Fruit fly (Drosophila melanogaster): ENCODE results near the gene CG6441.

CG6441 gene

DNA sequence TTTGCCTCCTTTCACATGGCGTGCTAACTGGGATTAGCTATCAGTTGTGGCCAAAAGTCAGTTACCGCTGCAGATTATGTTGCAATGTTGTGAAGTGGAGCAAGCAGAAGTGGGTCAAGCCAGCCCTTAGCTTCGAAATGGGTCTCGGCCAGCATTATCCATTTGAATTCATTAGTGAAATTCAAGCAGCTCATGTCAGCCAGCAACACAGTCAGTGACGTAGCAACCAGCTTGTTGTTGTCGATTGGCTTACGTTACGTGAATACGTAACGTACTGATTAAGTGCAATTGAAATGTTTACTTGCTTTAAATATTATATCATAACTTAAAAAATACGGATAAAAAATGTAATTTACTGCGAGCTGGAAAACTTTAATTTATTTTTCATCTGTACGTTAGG lies 22.4 kb upstream of the CG6441 start:
- TF ChIP-seq Hr39 (GFP tag; optimal IDR thresholded peaks at IDR 0.05) (no peak), Eip93F (GFP tag; optimal IDR thresholded peaks at IDR 0.05) (no peak)

DNA sequence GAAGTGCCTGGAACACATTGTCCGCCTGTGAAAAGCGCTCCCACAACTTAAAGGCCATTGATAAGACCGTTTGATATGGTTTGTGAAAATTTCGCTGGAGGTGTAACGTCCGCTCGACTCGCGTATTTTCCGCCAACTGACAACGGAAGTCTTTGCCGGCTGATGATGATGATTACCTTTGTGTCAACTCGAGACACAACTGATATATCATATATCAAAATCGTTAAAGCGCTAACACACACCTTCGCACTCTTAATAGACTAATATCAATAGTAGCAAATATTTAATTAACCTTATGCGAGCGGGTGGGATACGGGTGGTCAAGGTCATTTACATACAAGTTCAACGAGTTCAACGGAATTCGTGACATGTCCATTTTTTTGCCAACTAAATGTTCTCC lies 20.4 kb upstream of the CG6441 start, which contains the start of gene Gr28a:
Gene Gr28a, minus strand, starts transcription at position 101 of the 400 bp plus-strand sequence.
- TF ChIP-seq eg (GFP tag; IDR thresholded peaks at IDR 0.05) (no peak), svp (GFP tag) (peak; percentile 11)

DNA sequence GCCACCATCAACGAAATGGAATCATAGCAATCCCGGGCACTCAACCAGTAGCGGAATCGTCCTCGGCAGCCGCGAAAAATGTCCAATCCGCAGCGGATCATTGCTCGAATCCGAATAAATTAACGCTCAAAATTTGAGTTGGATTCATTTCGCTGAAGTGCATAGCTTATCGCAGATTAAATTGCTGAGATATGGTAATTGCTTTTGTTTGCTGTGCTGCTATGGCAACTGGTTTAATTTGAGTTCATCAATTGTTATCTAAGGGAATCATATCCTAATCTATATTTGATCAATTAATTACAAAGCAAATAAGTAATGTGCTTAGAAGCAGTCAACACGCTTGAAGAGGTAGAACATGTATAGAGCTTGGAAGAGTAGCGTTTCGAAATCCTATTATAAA lies 12.4 kb upstream of the CG6441 start, which contains the start of gene Gr28b:
Gene Gr28b, minus strand, starts transcription at position 101 of the 400 bp plus-strand sequence.
- TF ChIP-seq pdm3 (GFP tag; optimal IDR thresholded peaks at IDR 0.05) = no peak
- TF ChIP-seq dac (GFP tag; optimal IDR thresholded peaks at IDR 0.05) = no peak

DNA sequence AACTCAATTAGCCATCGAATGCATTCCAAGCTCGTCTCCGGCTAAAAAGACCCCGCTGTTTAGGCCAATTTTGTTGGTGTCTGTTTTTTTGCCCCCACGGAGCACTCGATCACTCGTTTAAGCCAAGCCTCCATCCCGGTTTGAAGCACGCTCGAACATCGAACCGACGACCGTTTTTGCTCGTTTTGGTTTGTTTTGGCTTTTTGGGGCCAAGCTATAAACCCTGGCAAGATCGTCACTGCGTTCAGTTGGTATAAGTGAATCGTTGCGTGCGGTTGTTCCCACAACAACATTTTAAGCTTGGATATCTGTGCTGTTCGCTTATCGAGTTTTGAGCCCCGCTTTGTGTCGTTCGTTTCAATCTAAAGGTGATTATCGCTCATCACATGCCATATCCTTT lies 8.2 kb upstream of the CG6441 start, which contains the start of gene CG6055:
Gene CG6055, plus strand, starts transcription at position 240 of the 400 bp plus-strand sequence.
- TF ChIP-seq spab (GFP tag; optimal IDR thresholded peaks at IDR 0.05) (peak; percentile 25), CG3032 (tag; optimal IDR thresholded peaks at IDR 0.05) (no peak), CG3919 (GFP tag; optimal IDR thresholded peaks at IDR 0.05) (no peak), CG31627 (GFP tag; optimal IDR thresholded peaks at IDR 0.05) (no peak), dsx (GFP tag; optimal IDR thresholded peaks at IDR 0.05; ENCODE audit: poor library complexity, severe bottlenecking) (peak; percentile 63), svp (GFP tag) (no peak), Ets21C (GFP tag; optimal IDR thresholded peaks at IDR 0.05) (no peak), vri (GFP tag; optimal IDR thresholded peaks at IDR 0.05) (no peak), OdsH (GFP tag; optimal IDR thresholded peaks at IDR 0.05) (no peak), Gug (GFP tag; IDR thresholded peaks at IDR 0.05) (no peak), Hr4 (GFP tag; optimal IDR thresholded peaks at IDR 0.05) (no peak), dac (GFP tag; optimal IDR thresholded peaks at IDR 0.05) (no peak), acj6 (GFP tag; optimal IDR thresholded peaks at IDR 0.05) (no peak), eg (GFP tag; IDR thresholded peaks at IDR 0.05) (peak; percentile 49; the same call in 1 of the 3 replicates), CG6808 (GFP tag; optimal IDR thresholded peaks at IDR 0.05) (peak; percentile 66), Eip78C (GFP tag) (peak; percentile 61), ss (GFP tag; optimal IDR thresholded peaks at IDR 0.05) (peak; percentile 71 to 77), cyc (GFP tag; optimal IDR thresholded peaks at IDR 0.05) (no peak), CG34406 (GFP tag; optimal IDR thresholded peaks at IDR 0.05) (no peak), fd85E (GFP tag; optimal IDR thresholded peaks at IDR 0.05) (no peak), Hr38 (GFP tag; optimal IDR thresholded peaks at IDR 0.05) (no peak), Ets96B (tag; optimal IDR thresholded peaks at IDR 0.05) (no peak), fkh (GFP tag; optimal IDR thresholded peaks at IDR 0.05) (no peak), Sox102F (GFP tag; optimal IDR thresholded peaks at IDR 0.05) (no peak), Sox15 (GFP tag; optimal IDR thresholded peaks at IDR 0.05) (no peak), CG11762 (GFP tag; optimal IDR thresholded peaks at IDR 0.05; ENCODE audit: insufficient read depth) (no peak), esn (GFP tag; optimal IDR thresholded peaks at IDR 0.05) (no peak), CG32006 (GFP tag; optimal IDR thresholded peaks at IDR 0.05) (no peak), Smox (GFP tag; optimal IDR thresholded peaks at IDR 0.05) (no peak), CG10631 (GFP tag; optimal IDR thresholded peaks at IDR 0.05) (no peak), CG11294 (GFP tag; IDR thresholded peaks at IDR 0.05) (no peak), CG15336 (GFP tag; IDR thresholded peaks at IDR 0.05) (no peak; the same call in 1 of the 2 replicates), Lpt (GFP tag; optimal IDR thresholded peaks at IDR 0.05) (no peak), Hr39 (GFP tag; optimal IDR thresholded peaks at IDR 0.05) (no peak), net (GFP tag; optimal IDR thresholded peaks at IDR 0.05) (peak; percentile 44), Met (GFP tag; optimal IDR thresholded peaks at IDR 0.05) (no peak), topi (GFP tag; optimal IDR thresholded peaks at IDR 0.05) (no peak), salr (GFP tag; optimal IDR thresholded peaks at IDR 0.05) (peak; percentile 17 to 30), CG1621 (tag; optimal IDR thresholded peaks at IDR 0.05) (peak; percentile 72), lz (GFP tag; optimal IDR thresholded peaks at IDR 0.05) (no peak), CG8632 (GFP tag; optimal IDR thresholded peaks at IDR 0.05) (no peak), fd59A (GFP tag; optimal IDR thresholded peaks at IDR 0.05) (no peak), Eip75B (GFP tag; optimal IDR thresholded peaks at IDR 0.05) (peak; percentile 15), CG16779 (tag; optimal IDR thresholded peaks at IDR 0.05) (no peak)
